Worm (Caenorhabditis elegans) whole organism, L4/young adult: ENCODE measurements around the gene str-116.

Experiments
- W03F9.2 ChIP-seq: fragments of 150-350 bp; optimal IDR thresholded peaks from 2 replicates; lab custom pipeline; 2014; ENCODE audit warnings: missing biosample characterization, missing genetic modification characterization
- him-1 ChIP-seq: sonication (generic microtip); optimal IDR thresholded peaks from 2 replicates; lab custom pipeline; 2016; ENCODE audit warnings: missing genotype, missing genetic modification reagents, missing genetic modification characterization, missing compliant biosample characterization

- TF ChIP-seq W03F9.2 (tag; lab: Kevin White, UChicago) (no peak), him-1 (tag; lab: Kevin White, UChicago) (no peak)
These were observed 40.8 kb upstream of the str-116 start, which contains the start of gene bgal-1 for ce11 chrV:11225981-11226380.
